Worm (Caenorhabditis elegans) whole organism, L1 larva: ENCODE results near the gene vdac-1.

ENCODE experiments used
- ama-1 ChIP-seq: fragments of 150-350 bp; optimal IDR thresholded peaks from 2 replicates; lab custom pipeline; 2014
- jun-1 ChIP-seq: fragments of 150-350 bp; optimal IDR thresholded peaks from 2 replicates; lab custom pipeline; 2014; ENCODE audit warnings: missing biosample characterization, missing genetic modification reagents, missing genetic modification characterization
- tlp-1 ChIP-seq: fragments of 150-350 bp; optimal IDR thresholded peaks from 2 replicates; lab custom pipeline; 2014; ENCODE audit warnings: missing biosample characterization, missing genetic modification characterization

DNA sequence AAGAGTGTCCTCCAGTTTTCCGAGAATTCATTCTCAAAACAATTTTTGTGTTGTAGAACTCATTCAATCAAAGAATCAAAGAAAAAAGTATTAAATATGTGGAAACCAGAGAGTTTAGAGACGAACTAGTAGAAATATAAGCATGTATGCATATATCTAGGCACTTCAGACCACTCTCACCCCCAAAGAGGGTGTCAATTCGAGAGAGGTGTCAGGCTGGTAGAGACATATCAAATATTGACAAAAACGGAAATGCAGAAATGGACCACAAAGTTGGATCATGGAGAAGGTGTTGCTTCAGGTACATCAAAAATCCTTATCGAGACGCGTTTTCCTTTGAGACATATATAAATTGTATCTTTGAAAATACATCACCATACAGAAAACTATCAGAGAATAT lies 16.1 kb upstream of the vdac-1 start:
- TF ChIP-seq tlp-1 (no peak), jun-1 (no peak), ama-1 (no peak)
